Worm (Caenorhabditis elegans) whole organism, L3 larva: ENCODE results near the gene srtx-1.

Experiments
- R02D3.7 ChIP-seq: fragments of 150-350 bp; optimal IDR thresholded peaks from 2 replicates; lab custom pipeline; 2014; ENCODE audit warnings: missing biosample characterization, missing genetic modification characterization
- ama-1 ChIP-seq: fragments of 150-350 bp; optimal IDR thresholded peaks from 2 replicates; lab custom pipeline; 2018
- ceh-82 ChIP-seq: fragments of 150-350 bp; optimal IDR thresholded peaks from 2 replicates; lab custom pipeline; 2014; ENCODE audit warnings: missing biosample characterization, missing genetic modification characterization
- elt-1 ChIP-seq: fragments of 150-350 bp; optimal IDR thresholded peaks from 2 replicates; lab custom pipeline; 2014; ENCODE audit warnings: missing biosample characterization, missing genetic modification characterization
- nfya-1 ChIP-seq: sonication (generic microtip); optimal IDR thresholded peaks from 2 replicates; lab custom pipeline; 2017; ENCODE audit warnings: missing genetic modification characterization, mild to moderate bottlenecking, missing compliant biosample characterization, antibody characterized with exemption, moderate library complexity; ENCODE audit not compliant: insufficient read depth
- nhr-12 ChIP-seq: fragments of 150-350 bp; optimal IDR thresholded peaks from 2 replicates; lab custom pipeline; 2014; ENCODE audit warnings: missing biosample characterization, missing genetic modification characterization
- sea-2 ChIP-seq: fragments of 150-350 bp; sonication (generic microtip); optimal IDR thresholded peaks from 4 replicates; lab custom pipeline; 2014; ENCODE audit warnings: missing biosample characterization, missing genetic modification reagents, missing genetic modification characterization
- skn-1 ChIP-seq: fragments of 150-350 bp; optimal IDR thresholded peaks from 2 replicates; lab custom pipeline; 2014; ENCODE audit warnings: missing biosample characterization, missing genetic modification characterization
- snpc-4 ChIP-seq: fragments of 150-350 bp; optimal IDR thresholded peaks from 2 replicates; lab custom pipeline; 2014; ENCODE audit warnings: missing biosample characterization, missing genetic modification characterization
- unc-39 ChIP-seq: sonication (generic microtip); optimal IDR thresholded peaks from 4 replicates; lab custom pipeline; 2017; ENCODE audit warnings: missing biosample characterization, missing genetic modification characterization
- unc-62 ChIP-seq: fragments of 150-350 bp; sonication (generic microtip); optimal IDR thresholded peaks from 4 replicates; lab custom pipeline; 2014; ENCODE audit warnings: missing biosample characterization, missing genetic modification reagents, missing genetic modification characterization

- TF ChIP-seq snpc-4 (tag; lab: Kevin White, UChicago): no peak
- TF ChIP-seq unc-39 (tag; lab: Kevin White, UChicago): no peak
- TF ChIP-seq sea-2: no peak
- TF ChIP-seq elt-1 (tag; lab: Kevin White, UChicago): no peak
- TF ChIP-seq nhr-12 (tag; lab: Kevin White, UChicago): no peak
- TF ChIP-seq ceh-82 (tag; lab: Kevin White, UChicago): no peak
- no peak for TF ChIP-seq unc-62 (GFP tag; lab: Kevin White, UChicago)
- TF ChIP-seq nfya-1: no peak
- TF ChIP-seq skn-1 (tag; lab: Kevin White, UChicago): no peak
- TF ChIP-seq R02D3.7: no peak
- TF ChIP-seq ama-1 (lab: Kevin White, UChicago): no peak
These were observed 25.0 kb downstream of the srtx-1 start, which contains the start of gene B0496.1 for ce11 chrIV:7445995-7446394.
